Worm (Caenorhabditis elegans) whole organism, L3 larva: ENCODE data around the gene ptd-2.

Experiments used
- aly-2 ChIP-seq: fragments of 150-350 bp; optimal IDR thresholded peaks from 2 replicates; lab custom pipeline; 2014; ENCODE audit warnings: missing biosample characterization, missing genetic modification characterization
- ceh-9 ChIP-seq: sonication (generic microtip); optimal IDR thresholded peaks from 2 replicates; lab custom pipeline; 2018; ENCODE audit warnings: missing biosample characterization, missing genetic modification characterization
- fkh-10 ChIP-seq: sonication (generic microtip); optimal IDR thresholded peaks from 2 replicates; lab custom pipeline; 2017; ENCODE audit warnings: missing biosample characterization, missing genetic modification reagents, missing genetic modification characterization
- jun-1 ChIP-seq: fragments of 150-350 bp; optimal IDR thresholded peaks from 2 replicates; lab custom pipeline; 2014; ENCODE audit warnings: missing biosample characterization, missing genetic modification reagents, missing genetic modification characterization
- lin-15B ChIP-seq: fragments of 150-350 bp; optimal IDR thresholded peaks from 2 replicates; lab custom pipeline; 2014; ENCODE audit warnings: missing biosample characterization, missing genetic modification characterization
- lin-39 ChIP-seq: fragments of 150-350 bp; optimal IDR thresholded peaks from 2 replicates; lab custom pipeline; 2018; ENCODE audit warnings: missing biosample characterization, missing genetic modification reagents, missing genetic modification characterization
- mdl-1 ChIP-seq: fragments of 150-350 bp; optimal IDR thresholded peaks from 2 replicates; lab custom pipeline; 2014; ENCODE audit warnings: missing biosample characterization, missing genetic modification characterization
- nhr-11 ChIP-seq: fragments of 150-350 bp; optimal IDR thresholded peaks from 2 replicates; lab custom pipeline; 2014; ENCODE audit warnings: missing biosample characterization, missing genetic modification characterization
- nhr-237 ChIP-seq: fragments of 150-350 bp; optimal IDR thresholded peaks from 2 replicates; lab custom pipeline; 2014; ENCODE audit warnings: missing biosample characterization, missing genetic modification characterization
- nhr-77 ChIP-seq: fragments of 150-350 bp; optimal IDR thresholded peaks from 2 replicates; lab custom pipeline; 2014; ENCODE audit warnings: missing biosample characterization, missing genetic modification characterization
- pha-4 ChIP-seq: fragments of 150-350 bp; optimal IDR thresholded peaks from 2 replicates; lab custom pipeline; 2014; ENCODE audit warnings: missing biosample characterization, missing genetic modification reagents, missing genetic modification characterization
- skn-1 ChIP-seq: fragments of 150-350 bp; optimal IDR thresholded peaks from 2 replicates; lab custom pipeline; 2014; ENCODE audit warnings: missing biosample characterization, missing genetic modification characterization
- ztf-11 ChIP-seq: fragments of 150-350 bp; optimal IDR thresholded peaks from 2 replicates; lab custom pipeline; 2014; ENCODE audit warnings: missing biosample characterization, missing genetic modification characterization

DNA sequence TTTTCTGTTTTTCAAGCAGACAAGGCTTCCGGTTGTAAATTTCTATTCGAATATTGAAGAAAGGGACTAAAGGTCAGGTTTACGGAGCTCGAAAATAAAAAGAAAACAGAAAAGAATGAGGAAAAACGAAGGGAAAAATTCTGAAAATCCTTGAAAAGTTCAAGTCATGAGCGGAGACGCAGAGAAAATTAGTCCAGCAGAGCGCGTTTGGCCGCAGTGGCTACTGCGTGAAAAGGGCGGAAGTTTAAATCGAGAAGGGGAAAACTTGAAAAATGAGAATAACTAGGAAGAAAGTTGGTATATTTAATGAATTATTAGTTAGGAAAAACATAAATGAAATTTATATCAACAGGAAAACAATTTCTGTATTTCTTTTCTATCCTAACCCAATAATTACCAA lies 29.6 kb upstream of the ptd-2 start:
- TF ChIP-seq nhr-77 (tag; lab: Kevin White, UChicago) (no peak), ceh-9 (no peak), lin-15B (peak; percentile 75), ztf-11 (tag; lab: Kevin White, UChicago) (no peak), nhr-237 (tag; lab: Kevin White, UChicago) (no peak), jun-1 (tag; lab: Kevin White, UChicago) (no peak), aly-2 (tag; lab: Kevin White, UChicago) (no peak), nhr-11 (tag; lab: Kevin White, UChicago) (no peak), pha-4 (tag; lab: Kevin White, UChicago) (peak; percentile 77), mdl-1 (tag; lab: Kevin White, UChicago) (no peak), fkh-10 (no peak), skn-1 (tag; lab: Kevin White, UChicago) (peak; percentile 46), lin-39 (tag; lab: Kevin White, UChicago) (no peak)
